Fruit fly (Drosophila melanogaster): ENCODE measurements around the gene CG33500.
A peak's percentile ranks its signal among the peaks of the same experiment; 100 is the strongest.

The CG33500 gene

DNA sequence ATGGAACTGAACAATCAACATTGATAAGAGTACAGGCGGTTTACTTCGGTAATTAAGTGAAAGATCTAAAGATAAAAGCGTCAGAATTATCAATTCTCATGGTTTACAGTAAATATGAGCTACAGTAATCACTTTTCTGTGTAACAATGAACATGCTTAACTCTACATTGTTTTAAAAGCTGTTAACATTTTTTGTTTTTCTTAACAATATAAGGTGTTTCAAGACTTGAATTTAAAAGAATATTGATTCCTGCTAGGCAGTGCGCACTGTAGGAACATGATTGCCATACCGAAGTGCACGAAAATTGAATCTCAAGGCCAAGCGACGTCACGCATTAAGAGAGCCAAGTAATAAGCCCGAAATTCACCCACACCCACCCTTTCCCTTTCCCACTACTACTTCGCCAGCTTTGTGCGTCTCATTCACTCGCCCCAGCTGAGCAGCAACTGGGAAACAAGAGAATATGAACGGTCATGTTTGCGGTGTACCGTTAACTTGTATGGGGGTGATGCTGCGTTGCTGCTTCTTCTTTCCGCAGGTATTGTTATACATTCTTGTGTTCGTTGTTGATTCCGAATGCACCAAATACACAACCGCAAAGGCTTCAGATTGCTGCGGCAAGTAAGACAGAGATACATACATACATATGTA lies 17.1 kb upstream of the CG33500 start (continued):
- TF ChIP-seq fu2 (GFP tag; optimal IDR thresholded peaks at IDR 0.05) = no peak
- no peak for TF ChIP-seq ato (GFP tag; IDR thresholded peaks at IDR 0.05; ENCODE audit: partially characterized antibody)
- peak; percentile 60 for TF ChIP-seq Dip3 (GFP tag; optimal IDR thresholded peaks at IDR 0.05)
- TF ChIP-seq Hr39 (optimal IDR thresholded peaks at IDR 0.05) = no peak
- peak; percentile 37 for TF ChIP-seq CG10543 (GFP tag; optimal IDR thresholded peaks at IDR 0.05)
- peak; percentile 8 for TF ChIP-seq Atf3 (GFP tag; optimal IDR thresholded peaks at IDR 0.05)
- TF ChIP-seq sens-2 (GFP tag; IDR thresholded peaks at IDR 0.05) = no peak
- no peak for TF ChIP-seq HmgD (GFP tag; optimal IDR thresholded peaks at IDR 0.05)
- TF ChIP-seq CG43689 (GFP tag; IDR thresholded peaks at IDR 0.05) = no peak
- TF ChIP-seq CG2678 (tag; optimal IDR thresholded peaks at IDR 0.05) = peak; percentile 78
- TF ChIP-seq Ets97D (GFP tag; optimal IDR thresholded peaks at IDR 0.05) = peak; percentile 18
- peak; percentile 65 for TF ChIP-seq mam (GFP tag; optimal IDR thresholded peaks at IDR 0.05)
- peak; percentile 72 for TF ChIP-seq CG18599 (GFP tag; optimal IDR thresholded peaks at IDR 0.05)
- TF ChIP-seq luna (GFP tag; optimal IDR thresholded peaks at IDR 0.05) = peak; percentile 9
- peak; percentile 31 for TF ChIP-seq shn (GFP tag; optimal IDR thresholded peaks at IDR 0.05)
- TF ChIP-seq CG32772 (GFP tag; IDR thresholded peaks at IDR 0.05) = peak; percentile 58; the same call in 1 of the 2 replicates
- TF ChIP-seq klu (GFP tag; IDR thresholded peaks at IDR 0.05) = no peak; the same call in 1 of the 2 replicates
- TF ChIP-seq gem (tag; optimal IDR thresholded peaks at IDR 0.05) = peak; percentile 77
- peak; percentile 15 for TF ChIP-seq chn (GFP tag; optimal IDR thresholded peaks at IDR 0.05)
- TF ChIP-seq CG3163 (GFP tag; optimal IDR thresholded peaks at IDR 0.05) = peak; percentile 37
- TF ChIP-seq toy (GFP tag; IDR thresholded peaks at IDR 0.05) = no peak
- TF ChIP-seq crol (GFP tag; IDR thresholded peaks at IDR 0.05) = peak; percentile 25; the same call in 1 of the 2 replicates
- peak in 1 of 3 experiments; percentile 27 for TF ChIP-seq Stat92E (GFP tag; optimal IDR thresholded peaks at IDR 0.05)
- TF ChIP-seq CG4707 (GFP tag; optimal IDR thresholded peaks at IDR 0.05) = no peak
- no peak for TF ChIP-seq CG13287 (GFP tag; IDR thresholded peaks at IDR 0.05; ENCODE audit: partially characterized antibody)
- peak; percentile 38 for TF ChIP-seq CG1603 (tag; optimal IDR thresholded peaks at IDR 0.05)
- no peak; the same call in 1 of the 2 replicates for TF ChIP-seq MBD-R2 (GFP tag; IDR thresholded peaks at IDR 0.05)
- TF ChIP-seq odd (GFP tag; optimal IDR thresholded peaks at IDR 0.05) = no peak
- no peak; the same call in 2 of the 3 replicates for TF ChIP-seq Mrtf (GFP tag; IDR thresholded peaks at IDR 0.05)
- TF ChIP-seq CG7987 (GFP tag; optimal IDR thresholded peaks at IDR 0.05) = no peak
- peak; percentile 12 for TF ChIP-seq CG10654 (GFP tag; optimal IDR thresholded peaks at IDR 0.05)
- TF ChIP-seq CG7745 (tag; optimal IDR thresholded peaks at IDR 0.05) = no peak
- no peak for TF ChIP-seq CG17568 (GFP tag; optimal IDR thresholded peaks at IDR 0.05)
- TF ChIP-seq CG8359 (GFP tag; optimal IDR thresholded peaks at IDR 0.05; ENCODE audit: borderline replicate concordance) = no peak
- no peak for TF ChIP-seq sna (GFP tag; IDR thresholded peaks at IDR 0.05; ENCODE audit: partially characterized antibody)
- TF ChIP-seq lmd (GFP tag; IDR thresholded peaks at IDR 0.05) = peak; percentile 70
- peak; percentile 69; the same call in 1 of the 2 replicates for TF ChIP-seq CG10366 (GFP tag; IDR thresholded peaks at IDR 0.05)
- no peak for TF ChIP-seq gfzf (GFP tag; optimal IDR thresholded peaks at IDR 0.05)
- no peak for TF ChIP-seq CG6683 (GFP tag; optimal IDR thresholded peaks at IDR 0.05)
- TF ChIP-seq emc (GFP tag; optimal IDR thresholded peaks at IDR 0.05) = peak; percentile 35
- TF ChIP-seq jing (GFP tag; optimal IDR thresholded peaks at IDR 0.05) = peak; percentile 28
- no peak for TF ChIP-seq Trl (optimal IDR thresholded peaks at IDR 0.05)
- TF ChIP-seq Trl (GFP tag; optimal IDR thresholded peaks at IDR 0.05) = no peak
- no peak for TF ChIP-seq sim (GFP tag; IDR thresholded peaks at IDR 0.05)
- peak; percentile 85 for TF ChIP-seq CG2120 (GFP tag; optimal IDR thresholded peaks at IDR 0.05)
- TF ChIP-seq Hey (tag; optimal IDR thresholded peaks at IDR 0.05) = no peak
- TF ChIP-seq CG4730 (GFP tag; IDR thresholded peaks at IDR 0.05) = peak; percentile 58
- TF ChIP-seq vfl (GFP tag; optimal IDR thresholded peaks at IDR 0.05) = no peak
- TF ChIP-seq disco-r (GFP tag; optimal IDR thresholded peaks at IDR 0.05) = no peak
- no peak for TF ChIP-seq CG7271 (tag; optimal IDR thresholded peaks at IDR 0.05)

All from whole organism, embryonic.